Fruit fly (Drosophila melanogaster): Measurements from ENCODE around the gene nkd.

- TF ChIP-seq EcR (GFP tag; optimal IDR thresholded peaks at IDR 0.05), result no peak
- TF ChIP-seq CG15710 (tag; optimal IDR thresholded peaks at IDR 0.05), result no peak
- no peak for TF ChIP-seq Pif1A (GFP tag; optimal IDR thresholded peaks at IDR 0.05)
- TF ChIP-seq CG8301 (tag; optimal IDR thresholded peaks at IDR 0.05), result no peak
- no peak for TF ChIP-seq CG10348 (GFP tag; IDR thresholded peaks at IDR 0.05)
- TF ChIP-seq Snoo (tag; optimal IDR thresholded peaks at IDR 0.05), result no peak
- no peak; the same call in 2 of the 3 replicates for TF ChIP-seq fd96Ca (GFP tag; IDR thresholded peaks at IDR 0.05)
Measured at dm6 chr3L:18993578-18994255, 51.5 kb downstream of the nkd start.
